Worm (Caenorhabditis elegans) whole organism, young adult: ENCODE results near the gene otpl-4.

Experiments used
- ama-1 ChIP-seq, 3 experiments: fragments of 150-350 bp in 1 of 3; sonication (generic microtip) in 2 of 3; optimal IDR thresholded peaks; 2 replicates each; lab custom pipeline; 2014 to 2018; ENCODE audit warnings: missing biosample characterization in 2 of 3, missing genetic modification characterization in 2 of 3, missing genetic modification reagents in 2 of 3
- ceh-40 ChIP-seq: fragments of 200-800 bp; sonication (Bioruptor generic); IDR thresholded peaks from 2 replicates; pipeline ENCODE4 v1.3.6; 2022; ENCODE audit warnings: missing genetic modification characterization, missing compliant biosample characterization
- dpl-1 ChIP-seq: fragments of 150-350 bp; optimal IDR thresholded peaks from 2 replicates; lab custom pipeline; 2014; ENCODE audit warnings: missing biosample characterization, missing genetic modification reagents, missing genetic modification characterization
- efl-1 ChIP-seq: fragments of 150-350 bp; optimal IDR thresholded peaks from 2 replicates; lab custom pipeline; 2014; ENCODE audit warnings: missing biosample characterization, missing genetic modification reagents, missing genetic modification characterization
- lin-35 ChIP-seq, 3 experiments: fragments of 150-350 bp in 2 of 3; sonication (generic microtip) in 1 of 3; optimal IDR thresholded peaks; 2 replicates each; lab custom pipeline; 2014 to 2018; ENCODE audit warnings: missing biosample characterization in 3 of 3, missing genetic modification characterization in 3 of 3, missing genetic modification reagents in 3 of 3
- unc-62 ChIP-seq: fragments of 150-350 bp; optimal IDR thresholded peaks from 2 replicates; lab custom pipeline; 2014; ENCODE audit warnings: missing biosample characterization, missing genetic modification reagents, missing genetic modification characterization

ce11 chrV:8529219-8529618 lies 7.9 kb upstream of the otpl-4 start, which contains the start of gene otpl-5:
- TF ChIP-seq ama-1 (optimal IDR thresholded peaks at IDR 0.05; lab: Kevin White, UChicago) (no peak), ama-1 (GFP tag; optimal IDR thresholded peaks at IDR 0.05; lab: Kevin White, UChicago) (no peak), dpl-1 (no peak), lin-35 (GFP tag; optimal IDR thresholded peaks at IDR 0.05; lab: Kevin White, UChicago) (no peak), unc-62 (GFP tag; lab: Kevin White, UChicago) (no peak), efl-1 (GFP tag; lab: Kevin White, UChicago) (no peak), ceh-40 (GFP tag; lab: Robert Waterston, UW) (no peak)
